Fruit fly (Drosophila melanogaster) whole organism, embryonic: ENCODE results near the gene CG14420.

Experiments used
- Abd-B ChIP-seq: fragments of 200-800 bp; sonication (Bioruptor generic); optimal IDR thresholded peaks from 2 replicates; lab custom pipeline; 2018; ENCODE audit warnings: missing biosample characterization, mild to moderate bottlenecking, missing genetic modification characterization, moderate library complexity
- B-H2 ChIP-seq: fragments of 200-800 bp; sonication (Bioruptor generic); optimal IDR thresholded peaks from 2 replicates; lab custom pipeline; 2018; ENCODE audit warnings: missing biosample characterization, mild to moderate bottlenecking, missing genetic modification characterization
- Blimp-1 ChIP-seq: fragments of 200-800 bp; sonication (Bioruptor generic); optimal IDR thresholded peaks from 3 replicates; lab custom pipeline; 2018; ENCODE audit warnings: missing biosample characterization, missing genetic modification characterization, mild to moderate bottlenecking, moderate library complexity, missing genetic modification reagents
- CG10147 ChIP-seq: fragments of 200-800 bp; sonication (Bioruptor generic); optimal IDR thresholded peaks from 2 replicates; lab custom pipeline; 2019; ENCODE audit warnings: missing biosample characterization, mild to moderate bottlenecking, missing genetic modification characterization, moderate library complexity
- CG10267 ChIP-seq: fragments of 200-800 bp; sonication (Bioruptor generic); optimal IDR thresholded peaks from 2 replicates; lab custom pipeline; 2018; ENCODE audit warnings: missing biosample characterization, mild to moderate bottlenecking, missing genetic modification characterization, moderate library complexity
- CG11504 ChIP-seq: fragments of 200-800 bp; sonication (Bioruptor generic); optimal IDR thresholded peaks from 3 replicates; lab custom pipeline; 2019; ENCODE audit warnings: missing biosample characterization, mild to moderate bottlenecking, missing genetic modification characterization, moderate library complexity
- CG12391 ChIP-seq: fragments of 200-800 bp; sonication (Bioruptor generic); optimal IDR thresholded peaks from 3 replicates; lab custom pipeline; 2018; ENCODE audit warnings: missing biosample characterization, mild to moderate bottlenecking, missing genetic modification characterization, moderate library complexity
- CG12659 ChIP-seq: fragments of 200-800 bp; sonication (Bioruptor generic); optimal IDR thresholded peaks from 3 replicates; lab custom pipeline; 2017; ENCODE audit warnings: mild to moderate bottlenecking, missing biosample characterization, missing genetic modification reagents, missing genetic modification characterization
- CG13424 ChIP-seq: fragments of 200-800 bp; sonication (Bioruptor generic); optimal IDR thresholded peaks from 2 replicates; lab custom pipeline; 2019; ENCODE audit warnings: missing biosample characterization, mild to moderate bottlenecking, missing genetic modification characterization, moderate library complexity
- CG15073 ChIP-seq: fragments of 200-800 bp; sonication (Bioruptor generic); optimal IDR thresholded peaks from 2 replicates; lab custom pipeline; 2016; ENCODE audit warnings: missing biosample characterization, missing genetic modification characterization
- CG17385 ChIP-seq: fragments of 200-800 bp; sonication (Bioruptor generic); optimal IDR thresholded peaks from 3 replicates; lab custom pipeline; 2018; ENCODE audit warnings: missing biosample characterization, mild to moderate bottlenecking, missing genetic modification characterization
- CG18599 ChIP-seq: fragments of 200-800 bp; sonication (Bioruptor generic); optimal IDR thresholded peaks from 3 replicates; lab custom pipeline; 2017; ENCODE audit warnings: missing biosample characterization, missing genetic modification characterization, mild to moderate bottlenecking, moderate library complexity, missing genetic modification reagents
- CG2202 ChIP-seq: fragments of 200-800 bp; sonication (Bioruptor generic); optimal IDR thresholded peaks from 2 replicates; lab custom pipeline; 2018; ENCODE audit warnings: missing biosample characterization, mild to moderate bottlenecking, missing genetic modification characterization
- CG2712 ChIP-seq: fragments of 200-800 bp; optimal IDR thresholded peaks from 3 replicates; lab custom pipeline; 2019; ENCODE audit warnings: missing biosample characterization, mild to moderate bottlenecking, missing genetic modification characterization, moderate library complexity
- CG30403 ChIP-seq: fragments of 200-800 bp; sonication (Bioruptor generic); optimal IDR thresholded peaks from 3 replicates; lab custom pipeline; 2016; ENCODE audit warnings: missing biosample characterization, missing genetic modification characterization
- CG31441 ChIP-seq: fragments of 200-800 bp; sonication (Bioruptor generic); IDR thresholded peaks from 2 replicates; pipeline ENCODE4 v1.3.6; 2022; ENCODE audit warnings: missing biosample characterization, missing genetic modification characterization
- CG3281 ChIP-seq: fragments of 200-800 bp; sonication (Bioruptor generic); optimal IDR thresholded peaks from 3 replicates; lab custom pipeline; 2017; ENCODE audit warnings: missing biosample characterization, mild to moderate bottlenecking, missing genetic modification characterization
- CG7786 ChIP-seq: fragments of 200-800 bp; sonication (Bioruptor generic); optimal IDR thresholded peaks from 2 replicates; lab custom pipeline; 2016; ENCODE audit warnings: missing biosample characterization, missing genetic modification characterization
- CG8281 ChIP-seq: fragments of 200-800 bp; sonication (Bioruptor generic); optimal IDR thresholded peaks from 2 replicates; lab custom pipeline; 2018; ENCODE audit warnings: missing biosample characterization, mild to moderate bottlenecking, missing genetic modification characterization, moderate library complexity
- CG8924 ChIP-seq: fragments of 200-800 bp; optimal IDR thresholded peaks from 3 replicates; lab custom pipeline; 2019; ENCODE audit warnings: missing biosample characterization, mild to moderate bottlenecking, missing genetic modification characterization, moderate library complexity
- CoRest ChIP-seq: fragments of 200-800 bp; sonication (Bioruptor generic); optimal IDR thresholded peaks from 3 replicates; lab custom pipeline; 2018; ENCODE audit warnings: missing biosample characterization, mild to moderate bottlenecking, missing genetic modification characterization, moderate library complexity
- D ChIP-seq, 2 experiments: fragments of 200-800 bp in 1 of 2; fragments of >200 bp in 1 of 2; sonication (Bioruptor generic) in 1 of 2; optimal IDR thresholded peaks; 2 replicates in 1 of 2; 3 replicates in 1 of 2; lab custom pipeline; 2017; ENCODE audit warnings: mild to moderate bottlenecking in 1 of 2, missing biosample characterization in 1 of 2, missing genetic modification characterization in 1 of 2, missing genetic modification reagents in 1 of 2
- Fer1 ChIP-seq: fragments of 200-800 bp; sonication (Bioruptor generic); optimal IDR thresholded peaks from 2 replicates; lab custom pipeline; 2017; ENCODE audit warnings: missing biosample characterization, mild to moderate bottlenecking, missing genetic modification characterization
- HHEX ChIP-seq: fragments of 200-800 bp; sonication (Bioruptor generic); optimal IDR thresholded peaks from 3 replicates; lab custom pipeline; 2017; ENCODE audit warnings: missing biosample characterization, mild to moderate bottlenecking, missing genetic modification characterization, missing genetic modification reagents
- Hr51 ChIP-seq, 2 experiments: fragments of 200-800 bp; sonication (Bioruptor generic); optimal IDR thresholded peaks; 2 replicates in 1 of 2; 3 replicates in 1 of 2; lab custom pipeline; 2016 to 2018; ENCODE audit warnings: missing biosample characterization in 2 of 2, missing genetic modification characterization in 2 of 2, mild to moderate bottlenecking in 1 of 2, moderate library complexity in 1 of 2
- Meics ChIP-seq: fragments of 200-800 bp; sonication (Bioruptor generic); optimal IDR thresholded peaks from 2 replicates; lab custom pipeline; 2017; ENCODE audit warnings: missing biosample characterization, mild to moderate bottlenecking, missing genetic modification characterization
- Nf-YA ChIP-seq: fragments of 200-800 bp; sonication (Bioruptor generic); IDR thresholded peaks from 2 replicates; pipeline ENCODE4 v1.3.6; 2022; ENCODE audit warnings: missing biosample characterization, missing genetic modification characterization
- PHDP ChIP-seq: fragments of 200-800 bp; sonication (Bioruptor generic); optimal IDR thresholded peaks from 3 replicates; lab custom pipeline; 2018; ENCODE audit warnings: missing biosample characterization, mild to moderate bottlenecking, missing genetic modification characterization, moderate library complexity
- Sox100B ChIP-seq: fragments of 200-800 bp; sonication (Bioruptor generic); optimal IDR thresholded peaks from 3 replicates; lab custom pipeline; 2018; ENCODE audit warnings: missing biosample characterization, mild to moderate bottlenecking, missing genetic modification characterization
- Sox102F ChIP-seq: fragments of 200-800 bp; sonication (Bioruptor generic); optimal IDR thresholded peaks from 2 replicates; lab custom pipeline; 2018; ENCODE audit warnings: missing biosample characterization, mild to moderate bottlenecking, missing genetic modification characterization, moderate library complexity
- btn ChIP-seq: fragments of 200-800 bp; sonication (Bioruptor generic); optimal IDR thresholded peaks from 2 replicates; lab custom pipeline; 2016; ENCODE audit warnings: missing biosample characterization, missing genetic modification characterization
- cg ChIP-seq: fragments of 200-800 bp; sonication (Bioruptor generic); optimal IDR thresholded peaks from 3 replicates; lab custom pipeline; 2019; ENCODE audit warnings: missing biosample characterization, mild to moderate bottlenecking, missing genetic modification characterization, moderate library complexity
- chm ChIP-seq: fragments of 200-800 bp; sonication (Bioruptor generic); IDR thresholded peaks from 2 replicates; pipeline ENCODE4 v1.3.6; 2022; ENCODE audit warnings: missing biosample characterization, missing genetic modification characterization
- ci ChIP-seq: fragments of 200-800 bp; sonication (Bioruptor generic); IDR thresholded peaks from 3 replicates; pipeline ENCODE4 v1.3.6; 2022; ENCODE audit warnings: missing biosample characterization, missing genetic modification characterization
- cwo ChIP-seq: fragments of 200-800 bp; sonication (Bioruptor generic); optimal IDR thresholded peaks from 3 replicates; lab custom pipeline; 2017; ENCODE audit warnings: missing biosample characterization, missing genetic modification characterization, mild to moderate bottlenecking, moderate library complexity, missing genetic modification reagents
- fd96Cb ChIP-seq: fragments of 200-800 bp; sonication (Bioruptor generic); optimal IDR thresholded peaks from 2 replicates; lab custom pipeline; 2018; ENCODE audit warnings: missing biosample characterization, mild to moderate bottlenecking, missing genetic modification characterization, moderate library complexity
- ind ChIP-seq: fragments of 200-800 bp; sonication (Bioruptor generic); optimal IDR thresholded peaks from 3 replicates; lab custom pipeline; 2016; ENCODE audit warnings: missing biosample characterization, missing genetic modification characterization
- inv ChIP-seq: fragments of 200-800 bp; sonication (Bioruptor generic); IDR thresholded peaks from 2 replicates; pipeline ENCODE4 v1.3.6; 2022; ENCODE audit warnings: missing biosample characterization, missing genetic modification characterization; ENCODE audit not compliant: partially characterized antibody
- lmd ChIP-seq: fragments of 200-800 bp; sonication (Bioruptor generic); IDR thresholded peaks from 2 replicates; pipeline ENCODE4 v1.3.6; 2022; ENCODE audit warnings: missing biosample characterization, missing genetic modification characterization
- lola ChIP-seq, 3 experiments: fragments of >200 bp in 2 of 3; fragments of 200-800 bp in 1 of 3; sonication (Bioruptor generic) in 1 of 3; optimal IDR thresholded peaks; 2 replicates each; lab custom pipeline; 2017 to 2019; ENCODE audit warnings: missing biosample characterization in 3 of 3, missing genetic modification characterization in 3 of 3, mild to moderate bottlenecking in 1 of 3, moderate library complexity in 1 of 3
- nerfin-1 ChIP-seq: fragments of 200-800 bp; sonication (Bioruptor generic); optimal IDR thresholded peaks from 3 replicates; lab custom pipeline; 2019; ENCODE audit warnings: missing biosample characterization, mild to moderate bottlenecking, missing genetic modification characterization, moderate library complexity
- nmo ChIP-seq: fragments of 200-800 bp; sonication (Bioruptor generic); optimal IDR thresholded peaks from 2 replicates; lab custom pipeline; 2018; ENCODE audit warnings: missing biosample characterization, mild to moderate bottlenecking, missing genetic modification characterization, moderate library complexity
- org-1 ChIP-seq: fragments of 200-800 bp; sonication (Bioruptor generic); optimal IDR thresholded peaks from 2 replicates; lab custom pipeline; 2017; ENCODE audit warnings: missing biosample characterization, missing genetic modification characterization
- otp ChIP-seq: fragments of 200-800 bp; sonication (Bioruptor generic); IDR thresholded peaks from 3 replicates; pipeline ENCODE4, ENCODE4 v1.3.6; 2022; ENCODE audit warnings: missing biosample characterization, missing genetic modification characterization
- sim ChIP-seq: fragments of 200-800 bp; sonication (Bioruptor generic); IDR thresholded peaks from 2 replicates; pipeline ENCODE4 v1.3.6; 2022; ENCODE audit warnings: missing biosample characterization, missing genetic modification characterization
- sima ChIP-seq: fragments of 200-800 bp; sonication (Bioruptor generic); optimal IDR thresholded peaks from 2 replicates; lab custom pipeline; 2016; ENCODE audit warnings: missing biosample characterization, missing genetic modification characterization
- sisA ChIP-seq: fragments of 200-800 bp; sonication (Bioruptor generic); IDR thresholded peaks from 2 replicates; pipeline ENCODE4 v1.3.6; 2022; ENCODE audit warnings: missing biosample characterization, missing genetic modification characterization
- so ChIP-seq: fragments of 200-800 bp; sonication (Bioruptor generic); IDR thresholded peaks from 3 replicates; pipeline ENCODE4 v1.3.6; 2022; ENCODE audit warnings: missing biosample characterization, missing genetic modification characterization

The CG14420 gene

dm6 chrX:2951637-2952036 lies 13.0 kb downstream of the CG14420 start (continued):
- TF ChIP-seq CG3281 (GFP tag; lab: Kevin White, UChicago) (peak; percentile 9), Meics (GFP tag; lab: Kevin White, UChicago) (peak; percentile 4), Sox102F (GFP tag; lab: Kevin White, UChicago) (peak; percentile 58), CG8281 (tag; lab: Kevin White, UChicago) (peak; percentile 4), HHEX (GFP tag; lab: Kevin White, UChicago) (peak; percentile 11), Sox100B (GFP tag; lab: Kevin White, UChicago) (peak; percentile 18), btn (GFP tag; lab: Kevin White, UChicago) (no peak), nmo (GFP tag; lab: Kevin White, UChicago) (peak; percentile 50), CG13424 (peak; percentile 35), CG15073 (no peak), CG31441 (GFP tag; lab: Robert Waterston, UW) (peak; percentile 68), nerfin-1 (tag; lab: Kevin White, UChicago) (peak; percentile 21), Blimp-1 (GFP tag; lab: Kevin White, UChicago) (peak; percentile 50), cwo (GFP tag; lab: Kevin White, UChicago) (peak; percentile 1), Nf-YA (no peak), sim (GFP tag; lab: Robert Waterston, UW) (no peak), so (GFP tag; lab: Robert Waterston, UW) (peak; percentile 43; the same call in 1 of the 3 replicates), ind (GFP tag; lab: Kevin White, UChicago) (peak; percentile 27), ci (GFP tag; lab: Robert Waterston, UW) (0 out of 3 replicates have a peak, but pooled peaks have one; percentile 38), CG10147 (peak; percentile 22), CG18599 (GFP tag; lab: Kevin White, UChicago) (peak; percentile 58), B-H2 (GFP tag; lab: Kevin White, UChicago) (no peak), lmd (GFP tag; lab: Robert Waterston, UW) (peak; percentile 41; the same call in 1 of the 2 replicates), CoRest (peak; percentile 19), D (optimal IDR thresholded peaks at IDR 0.05; lab: Kevin White, UChicago) (no peak), D (GFP tag; optimal IDR thresholded peaks at IDR 0.05; lab: Kevin White, UChicago) (peak; percentile 32), CG7786 (no peak), CG2202 (tag; lab: Kevin White, UChicago) (no peak), otp (GFP tag; lab: Robert Waterston, UW) (no peak), CG8924 (peak; percentile 39), sima (GFP tag; lab: Kevin White, UChicago) (no peak), CG2712 (tag; lab: Kevin White, UChicago) (peak; percentile 55), CG12391 (tag; lab: Kevin White, UChicago) (peak; percentile 37), Fer1 (GFP tag; lab: Kevin White, UChicago) (peak; percentile 42), CG10267 (tag; lab: Kevin White, UChicago) (peak; percentile 26), PHDP (tag; lab: Kevin White, UChicago) (peak; percentile 14), Hr51 (GFP tag; optimal IDR thresholded peaks at IDR 0.05; lab: Kevin White, UChicago) (peak in 1 of 2 experiments; percentile 62), lola (GFP tag; optimal IDR thresholded peaks at IDR 0.05; lab: Kevin White, UChicago) (no peak), CG30403 (GFP tag; lab: Kevin White, UChicago) (peak; percentile 10), inv (GFP tag; lab: Robert Waterston, UW) (no peak), Abd-B (GFP tag; lab: Kevin White, UChicago) (no peak), sisA (GFP tag; lab: Robert Waterston, UW) (0 out of 2 replicates have a peak, but pooled peaks have one; percentile 4), CG17385 (peak; percentile 20), fd96Cb (peak; percentile 46), org-1 (GFP tag; lab: Kevin White, UChicago) (peak; percentile 15), cg (no peak), chm (GFP tag; lab: Robert Waterston, UW) (no peak), CG11504 (peak; percentile 67), CG12659 (GFP tag; lab: Kevin White, UChicago) (peak; percentile 17)
